Fruit fly (Drosophila melanogaster): ENCODE data around the gene Hrb87F.

- no peak for TF ChIP-seq CG17568 (GFP tag; optimal IDR thresholded peaks at IDR 0.05)
- TF ChIP-seq kah (GFP tag; optimal IDR thresholded peaks at IDR 0.05) = no peak
- TF ChIP-seq Hey (tag; optimal IDR thresholded peaks at IDR 0.05) = peak; percentile 84
- peak; percentile 42 for TF ChIP-seq CG12299 (tag; optimal IDR thresholded peaks at IDR 0.05)
- no peak for TF ChIP-seq Doc2 (GFP tag; IDR thresholded peaks at IDR 0.05)
- TF ChIP-seq kay (GFP tag; optimal IDR thresholded peaks at IDR 0.05) = peak; percentile 79
- peak; percentile 19 for TF ChIP-seq CG1602 (GFP tag; optimal IDR thresholded peaks at IDR 0.05)
- TF ChIP-seq NfI (GFP tag; optimal IDR thresholded peaks at IDR 0.05) = no peak
- no peak for TF ChIP-seq CG6175 (GFP tag; IDR thresholded peaks at IDR 0.05)
These were observed 26.3 kb upstream of the Hrb87F start, which contains the start of gene omd for dm6 chr3R:13686371-13687211.
